Fruit fly (Drosophila melanogaster) whole organism, pupa: ENCODE results near the gene lap.
A peak's percentile ranks its signal among the peaks of the same experiment; 100 is the strongest.

Experiments used
- CG10348 ChIP-seq: fragments of 200-800 bp; sonication (Bioruptor generic); IDR thresholded peaks from 2 replicates; pipeline ENCODE4 v1.3.6; 2022; ENCODE audit warnings: missing biosample characterization, missing genetic modification characterization
- CG12605 ChIP-seq: fragments of 200-800 bp; sonication (Bioruptor generic); IDR thresholded peaks from 2 replicates; pipeline ENCODE4 v1.3.6; 2022; ENCODE audit warnings: missing biosample characterization, missing genetic modification characterization
- CG13204 ChIP-seq: fragments of 200-800 bp; sonication (Bioruptor generic); optimal IDR thresholded peaks from 2 replicates; lab custom pipeline; 2018; ENCODE audit warnings: missing biosample characterization, mild to moderate bottlenecking, missing genetic modification characterization, moderate library complexity
- CG14655 ChIP-seq: fragments of 200-800 bp; sonication (Bioruptor generic); optimal IDR thresholded peaks from 3 replicates; lab custom pipeline; 2017; ENCODE audit warnings: mild to moderate bottlenecking, missing biosample characterization, missing genetic modification reagents, missing genetic modification characterization
- CG15710 ChIP-seq: fragments of 200-800 bp; sonication (Bioruptor generic); optimal IDR thresholded peaks from 2 replicates; lab custom pipeline; 2018; ENCODE audit warnings: missing biosample characterization, mild to moderate bottlenecking, missing genetic modification characterization, moderate library complexity
- CG17806 ChIP-seq: fragments of 200-800 bp; sonication (Bioruptor generic); optimal IDR thresholded peaks from 2 replicates; lab custom pipeline; 2018; ENCODE audit warnings: missing biosample characterization, mild to moderate bottlenecking, missing genetic modification characterization, moderate library complexity
- CG32121 ChIP-seq: fragments of 200-800 bp; sonication (Bioruptor generic); IDR thresholded peaks from 2 replicates; pipeline ENCODE4 v1.3.6; 2022; ENCODE audit warnings: missing biosample characterization, missing genetic modification characterization
- CG34367 ChIP-seq: fragments of 200-800 bp; sonication (Bioruptor generic); optimal IDR thresholded peaks from 2 replicates; lab custom pipeline; 2018; ENCODE audit warnings: missing biosample characterization, mild to moderate bottlenecking, missing genetic modification characterization
- CG4496 ChIP-seq: fragments of 200-800 bp; sonication (Bioruptor generic); IDR thresholded peaks from 3 replicates; pipeline ENCODE4 v1.3.6; 2022; ENCODE audit warnings: missing biosample characterization, missing genetic modification characterization
- CG8159 ChIP-seq: fragments of 200-800 bp; sonication (Bioruptor generic); optimal IDR thresholded peaks from 3 replicates; lab custom pipeline; 2018; ENCODE audit warnings: missing biosample characterization, mild to moderate bottlenecking, missing genetic modification characterization, moderate library complexity
- CG8301 ChIP-seq: fragments of 200-800 bp; sonication (Bioruptor generic); optimal IDR thresholded peaks from 2 replicates; lab custom pipeline; 2018; ENCODE audit warnings: missing biosample characterization, mild to moderate bottlenecking, missing genetic modification characterization
- CG9948 ChIP-seq: fragments of 200-800 bp; sonication (Bioruptor generic); optimal IDR thresholded peaks from 2 replicates; lab custom pipeline; 2018; ENCODE audit warnings: missing biosample characterization, mild to moderate bottlenecking, missing genetic modification characterization, moderate library complexity
- D1 ChIP-seq: fragments of 200-800 bp; sonication (Bioruptor generic); optimal IDR thresholded peaks from 2 replicates; lab custom pipeline; 2018; ENCODE audit warnings: missing biosample characterization, mild to moderate bottlenecking, missing genetic modification characterization, moderate library complexity
- EcR ChIP-seq: fragments of 200-800 bp; sonication (Bioruptor generic); optimal IDR thresholded peaks from 3 replicates; lab custom pipeline; 2019; ENCODE audit warnings: missing biosample characterization, missing genetic modification characterization, mild to moderate bottlenecking, moderate library complexity, missing genetic modification reagents
- Ets98B ChIP-seq: fragments of 200-800 bp; sonication (Bioruptor generic); IDR thresholded peaks from 2 replicates; pipeline ENCODE4 v1.3.6; 2022; ENCODE audit warnings: missing biosample characterization, missing genetic modification characterization
- Pif1A ChIP-seq: fragments of 200-800 bp; sonication (Bioruptor generic); optimal IDR thresholded peaks from 3 replicates; lab custom pipeline; 2016; ENCODE audit warnings: missing biosample characterization, missing genetic modification characterization
- Pif1B ChIP-seq: fragments of 200-800 bp; sonication (Bioruptor generic); optimal IDR thresholded peaks from 3 replicates; lab custom pipeline; 2016; ENCODE audit warnings: missing biosample characterization, missing genetic modification characterization
- Snoo ChIP-seq: fragments of 200-800 bp; sonication (Bioruptor generic); optimal IDR thresholded peaks from 3 replicates; lab custom pipeline; 2017; ENCODE audit warnings: missing biosample characterization, mild to moderate bottlenecking, missing genetic modification characterization, inconsistent platforms
- fd96Ca ChIP-seq: fragments of 200-800 bp; sonication (Bioruptor generic); IDR thresholded peaks from 3 replicates; pipeline ENCODE4 v1.3.6; 2022; ENCODE audit warnings: missing biosample characterization, missing genetic modification characterization
- gl ChIP-seq: fragments of 200-800 bp; sonication (Bioruptor generic); optimal IDR thresholded peaks from 2 replicates; lab custom pipeline; 2018; ENCODE audit warnings: missing biosample characterization, mild to moderate bottlenecking, missing genetic modification characterization
- rn ChIP-seq: fragments of 200-800 bp; sonication (Bioruptor generic); IDR thresholded peaks from 2 replicates; pipeline ENCODE4 v1.3.6; 2022; ENCODE audit warnings: missing biosample characterization, missing genetic modification characterization

The lap gene

dm6 chr3R:7216924-7217529 is 30.2 kb downstream of the lap start, which contains the start of gene CG14606:
Gene CG14606 (minus strand): TSS chr3R:7217083.
- TF ChIP-seq D1 (tag; lab: Kevin White, UChicago) = no peak
- no peak for TF ChIP-seq CG14655 (GFP tag; lab: Kevin White, UChicago)
- TF ChIP-seq rn (GFP tag; lab: Robert Waterston, UW) = no peak
- TF ChIP-seq CG34367 (tag; lab: Kevin White, UChicago) = no peak
- TF ChIP-seq CG12605 = no peak
- TF ChIP-seq CG17806 (tag; lab: Kevin White, UChicago) = no peak
- TF ChIP-seq CG32121 = no peak
- TF ChIP-seq fd96Ca (GFP tag; lab: Robert Waterston, UW) = no peak
- TF ChIP-seq CG9948 (tag; lab: Kevin White, UChicago) = no peak
- TF ChIP-seq EcR (GFP tag; lab: Kevin White, UChicago) = no peak
- no peak for TF ChIP-seq CG13204 (GFP tag; lab: Kevin White, UChicago)
- TF ChIP-seq CG8159 (tag; lab: Kevin White, UChicago) = no peak
- no peak for TF ChIP-seq CG8301 (tag; lab: Kevin White, UChicago)

dm6 chr3R:7219605-7220004 is 32.8 kb downstream of the lap start, which contains the start of gene CG14605:
Gene CG14605 (minus strand): TSS chr3R:7219705.
- no peak for TF ChIP-seq Pif1B
- TF ChIP-seq CG4496 (GFP tag; lab: Robert Waterston, UW) = no peak
- TF ChIP-seq CG8301 (tag; lab: Kevin White, UChicago) = no peak
- no peak for TF ChIP-seq Ets98B
- TF ChIP-seq, all 21 proteins: peak for 0

- TF ChIP-seq CG13204 (GFP tag; lab: Kevin White, UChicago) = peak; percentile 90
- no peak for TF ChIP-seq CG34367 (tag; lab: Kevin White, UChicago)
- TF ChIP-seq CG8301 (tag; lab: Kevin White, UChicago) = no peak
- no peak for TF ChIP-seq Ets98B
- TF ChIP-seq Pif1B = no peak
- TF ChIP-seq CG4496 (GFP tag; lab: Robert Waterston, UW) = no peak
Observed at dm6 chr3R:7223972-7224464, 37.2 kb downstream of the lap start, which contains the start of gene thw. Gene thw (plus strand): TSS chr3R:7224414.

- TF ChIP-seq CG32121 = no peak
- TF ChIP-seq Ets98B = no peak
- no peak for TF ChIP-seq fd96Ca (GFP tag; lab: Robert Waterston, UW)
- TF ChIP-seq CG17806 (tag; lab: Kevin White, UChicago) = no peak
- no peak for TF ChIP-seq CG15710 (tag; lab: Kevin White, UChicago)
- TF ChIP-seq gl (tag; lab: Kevin White, UChicago) = no peak
Observed at dm6 chr3R:7241460-7241859, 54.7 kb downstream of the lap start, which contains the start of gene CG14607. Gene CG14607 (plus strand): TSS chr3R:7241760.

- no peak for TF ChIP-seq CG10348
- no peak for TF ChIP-seq Snoo (tag; lab: Kevin White, UChicago)
- TF ChIP-seq, all 21 proteins: peak for 0
Observed at dm6 chr3R:7246889-7247288, 60.1 kb downstream of the lap start, which contains the start of the genes Noc3 and CG10053. Gene Noc3 (minus strand): TSS chr3R:7246969. Gene CG10053 (plus strand): TSS chr3R:7247090.

dm6 chr3R:7249460-7249859 is 62.7 kb downstream of the lap start, which contains the start of the genes CG1227 and Dtwd2:
Gene CG1227 (minus strand): TSS chr3R:7249738.
Gene Dtwd2 (plus strand): TSS chr3R:7249795.
- peak; percentile 97 for TF ChIP-seq CG4496 (GFP tag; lab: Robert Waterston, UW)
- TF ChIP-seq CG13204 (GFP tag; lab: Kevin White, UChicago) = no peak
- peak; percentile 96 for TF ChIP-seq D1 (tag; lab: Kevin White, UChicago)
- peak; percentile 83 for TF ChIP-seq fd96Ca (GFP tag; lab: Robert Waterston, UW)
- peak; percentile 94 for TF ChIP-seq CG14655 (GFP tag; lab: Kevin White, UChicago)
- TF ChIP-seq CG10348 = peak; percentile 71; the same call in 1 of the 2 replicates
- TF ChIP-seq Ets98B = peak; percentile 98
- TF ChIP-seq rn (GFP tag; lab: Robert Waterston, UW) = peak; percentile 94
- TF ChIP-seq Snoo (tag; lab: Kevin White, UChicago) = peak; percentile 94
- TF ChIP-seq Pif1A (GFP tag; lab: Kevin White, UChicago) = peak; percentile 93
- peak; percentile 98 for TF ChIP-seq CG12605
- peak; percentile 97 for TF ChIP-seq CG8159 (tag; lab: Kevin White, UChicago)
- peak; percentile 92 for TF ChIP-seq Pif1B
- TF ChIP-seq CG32121 = peak; percentile 97
- TF ChIP-seq gl (tag; lab: Kevin White, UChicago) = peak; percentile 87
- peak; percentile 96 for TF ChIP-seq CG34367 (tag; lab: Kevin White, UChicago)
- TF ChIP-seq CG8301 (tag; lab: Kevin White, UChicago) = peak; percentile 97
- no peak for TF ChIP-seq EcR (GFP tag; lab: Kevin White, UChicago)
- TF ChIP-seq CG9948 (tag; lab: Kevin White, UChicago) = peak; percentile 94
- TF ChIP-seq CG17806 (tag; lab: Kevin White, UChicago) = peak; percentile 96
- TF ChIP-seq CG15710 (tag; lab: Kevin White, UChicago) = peak; percentile 98
- TF ChIP-seq, all 21 proteins: peak for 19
